Fruit fly (Drosophila melanogaster) whole organism, prepupa: ENCODE data around the gene CG13884.

Experiments
- Blimp-1 ChIP-seq: fragments of 200-800 bp; sonication (Bioruptor generic); optimal IDR thresholded peaks from 3 replicates; lab custom pipeline; 2017; ENCODE audit warnings: missing biosample characterization, missing genetic modification characterization, mild to moderate bottlenecking, moderate library complexity, missing genetic modification reagents
- CG10631 ChIP-seq: fragments of 200-800 bp; sonication (Bioruptor generic); optimal IDR thresholded peaks from 2 replicates; lab custom pipeline; 2016; ENCODE audit warnings: missing biosample characterization, missing genetic modification characterization
- CG10669 ChIP-seq: fragments of 200-800 bp; sonication (Bioruptor generic); optimal IDR thresholded peaks from 3 replicates; lab custom pipeline; 2018; ENCODE audit warnings: missing biosample characterization, mild to moderate bottlenecking, missing genetic modification characterization, moderate library complexity
- CG11762 ChIP-seq: fragments of 200-800 bp; sonication (Bioruptor generic); optimal IDR thresholded peaks from 3 replicates; lab custom pipeline; 2016; ENCODE audit warnings: missing biosample characterization, missing genetic modification characterization; ENCODE audit not compliant: insufficient read depth
- CG11902 ChIP-seq: fragments of 200-800 bp; sonication (Bioruptor generic); optimal IDR thresholded peaks from 3 replicates; lab custom pipeline; 2016; ENCODE audit warnings: missing biosample characterization, missing genetic modification characterization
- CG15336 ChIP-seq: fragments of 200-800 bp; sonication (Bioruptor generic); IDR thresholded peaks from 2 replicates; pipeline ENCODE4 v1.3.6; 2022; ENCODE audit warnings: missing biosample characterization, missing genetic modification characterization
- CG1621 ChIP-seq: fragments of 200-800 bp; sonication (Bioruptor generic); optimal IDR thresholded peaks from 3 replicates; lab custom pipeline; 2018; ENCODE audit warnings: missing biosample characterization, mild to moderate bottlenecking, missing genetic modification characterization
- CG16779 ChIP-seq: fragments of 200-800 bp; sonication (Bioruptor generic); optimal IDR thresholded peaks from 3 replicates; lab custom pipeline; 2017; ENCODE audit warnings: missing biosample characterization, mild to moderate bottlenecking, missing genetic modification characterization
- CG3032 ChIP-seq: fragments of 200-800 bp; optimal IDR thresholded peaks from 2 replicates; lab custom pipeline; 2019; ENCODE audit warnings: missing biosample characterization, mild to moderate bottlenecking, missing genetic modification characterization, moderate library complexity
- CG31627 ChIP-seq: fragments of 200-800 bp; sonication (Bioruptor generic); optimal IDR thresholded peaks from 3 replicates; lab custom pipeline; 2016; ENCODE audit warnings: missing biosample characterization, missing genetic modification characterization
- CG32006 ChIP-seq: fragments of 200-800 bp; sonication (Bioruptor generic); optimal IDR thresholded peaks from 3 replicates; lab custom pipeline; 2017; ENCODE audit warnings: missing biosample characterization, mild to moderate bottlenecking, missing genetic modification characterization
- CG3919 ChIP-seq: fragments of 200-800 bp; sonication (Bioruptor generic); optimal IDR thresholded peaks from 3 replicates; lab custom pipeline; 2016; ENCODE audit warnings: missing biosample characterization, missing genetic modification characterization
- CG4318 ChIP-seq: fragments of 200-800 bp; sonication (Bioruptor generic); optimal IDR thresholded peaks from 3 replicates; lab custom pipeline; 2017; ENCODE audit warnings: missing biosample characterization, mild to moderate bottlenecking, missing genetic modification characterization
- CG6163 ChIP-seq: fragments of 200-800 bp; sonication (Bioruptor generic); IDR thresholded peaks from 3 replicates; pipeline ENCODE4 v1.3.6; 2022; ENCODE audit warnings: missing biosample characterization, missing genetic modification characterization
- CG6276 ChIP-seq: fragments of 200-800 bp; sonication (Bioruptor generic); optimal IDR thresholded peaks from 2 replicates; lab custom pipeline; 2017; ENCODE audit warnings: missing biosample characterization, mild to moderate bottlenecking, missing genetic modification characterization
- CG6792 ChIP-seq: fragments of 200-800 bp; sonication (Bioruptor generic); optimal IDR thresholded peaks from 3 replicates; lab custom pipeline; 2016; ENCODE audit warnings: missing biosample characterization, missing genetic modification characterization
- CG6808 ChIP-seq: fragments of 200-800 bp; sonication (Bioruptor generic); optimal IDR thresholded peaks from 3 replicates; lab custom pipeline; 2017; ENCODE audit warnings: missing biosample characterization, missing genetic modification characterization, mild to moderate bottlenecking, moderate library complexity, missing genetic modification reagents
- CG7368 ChIP-seq: fragments of 200-800 bp; sonication (Bioruptor generic); optimal IDR thresholded peaks from 3 replicates; lab custom pipeline; 2016; ENCODE audit warnings: missing biosample characterization, missing genetic modification characterization
- CG8119 ChIP-seq: fragments of 200-800 bp; sonication (Bioruptor generic); IDR thresholded peaks from 3 replicates; pipeline ENCODE4 v1.3.6; 2022; ENCODE audit warnings: missing biosample characterization, missing genetic modification characterization
- CG8319 ChIP-seq: fragments of 200-800 bp; sonication (Bioruptor generic); optimal IDR thresholded peaks from 3 replicates; lab custom pipeline; 2016; ENCODE audit warnings: missing biosample characterization, missing genetic modification characterization
- CG8632 ChIP-seq: fragments of 200-800 bp; sonication (Bioruptor generic); optimal IDR thresholded peaks from 3 replicates; lab custom pipeline; 2016; ENCODE audit warnings: missing biosample characterization, missing genetic modification characterization
- Eip75B ChIP-seq: fragments of 200-800 bp; sonication (Bioruptor generic); optimal IDR thresholded peaks from 3 replicates; lab custom pipeline; 2016; ENCODE audit warnings: missing biosample characterization, missing genetic modification characterization
- Eip78C ChIP-seq: fragments of 200-800 bp; sonication (Bioruptor generic); peaks from one replicate; lab custom pipeline; 2016; ENCODE audit warnings: missing biosample characterization, missing genetic modification characterization
- Eip93F ChIP-seq: fragments of 200-800 bp; sonication (Bioruptor generic); optimal IDR thresholded peaks from 2 replicates; lab custom pipeline; 2016; ENCODE audit warnings: missing biosample characterization, mild to moderate bottlenecking, missing genetic modification characterization
- Ets21C ChIP-seq: fragments of 200-800 bp; sonication (Bioruptor generic); optimal IDR thresholded peaks from 3 replicates; lab custom pipeline; 2016; ENCODE audit warnings: missing biosample characterization, missing genetic modification characterization
- Ets96B ChIP-seq: fragments of 200-800 bp; optimal IDR thresholded peaks from 2 replicates; lab custom pipeline; 2019; ENCODE audit warnings: missing biosample characterization, mild to moderate bottlenecking, missing genetic modification characterization, moderate library complexity
- Hr38 ChIP-seq: sonication (Bioruptor generic); optimal IDR thresholded peaks from 2 replicates; lab custom pipeline; 2016; ENCODE audit warnings: missing biosample characterization, missing genetic modification characterization
- Hr39 ChIP-seq: fragments of 200-800 bp; sonication (Bioruptor generic); optimal IDR thresholded peaks from 2 replicates; lab custom pipeline; 2016; ENCODE audit warnings: missing biosample characterization, missing genetic modification characterization
- Hr4 ChIP-seq: fragments of 200-800 bp; sonication (Bioruptor generic); optimal IDR thresholded peaks from 3 replicates; lab custom pipeline; 2016; ENCODE audit warnings: missing biosample characterization, missing genetic modification characterization
- Lpt ChIP-seq: fragments of 200-800 bp; sonication (Bioruptor generic); optimal IDR thresholded peaks from 3 replicates; lab custom pipeline; 2016; ENCODE audit warnings: missing biosample characterization, missing genetic modification characterization
- Met ChIP-seq: fragments of 200-800 bp; sonication (Bioruptor generic); optimal IDR thresholded peaks from 3 replicates; lab custom pipeline; 2016; ENCODE audit warnings: missing biosample characterization, missing genetic modification characterization
- OdsH ChIP-seq: fragments of 200-800 bp; sonication (Bioruptor generic); optimal IDR thresholded peaks from 3 replicates; lab custom pipeline; 2016; ENCODE audit warnings: missing biosample characterization, missing genetic modification characterization
- Sox102F ChIP-seq: fragments of 200-800 bp; sonication (Bioruptor generic); optimal IDR thresholded peaks from 2 replicates; lab custom pipeline; 2016; ENCODE audit warnings: missing biosample characterization, mild to moderate bottlenecking, missing genetic modification characterization
- Sox14 ChIP-seq: fragments of 200-800 bp; sonication (Bioruptor generic); optimal IDR thresholded peaks from 3 replicates; lab custom pipeline; 2016; ENCODE audit warnings: missing biosample characterization, missing genetic modification characterization
- Sox15 ChIP-seq: fragments of 200-800 bp; sonication (Bioruptor generic); optimal IDR thresholded peaks from 3 replicates; lab custom pipeline; 2016; ENCODE audit warnings: missing biosample characterization, missing genetic modification characterization
- dac ChIP-seq: fragments of 200-800 bp; sonication (Bioruptor generic); optimal IDR thresholded peaks from 2 replicates; lab custom pipeline; 2017; ENCODE audit warnings: missing biosample characterization, mild to moderate bottlenecking, missing genetic modification characterization
- eg ChIP-seq: fragments of 200-800 bp; sonication (Bioruptor generic); IDR thresholded peaks from 3 replicates; pipeline ENCODE4 v1.3.6; 2022; ENCODE audit warnings: missing biosample characterization, missing genetic modification characterization
- fd59A ChIP-seq: fragments of 200-800 bp; sonication (Bioruptor generic); optimal IDR thresholded peaks from 2 replicates; lab custom pipeline; 2017; ENCODE audit warnings: missing biosample characterization, mild to moderate bottlenecking, missing genetic modification characterization, missing genetic modification reagents
- fd85E ChIP-seq: fragments of 200-800 bp; sonication (Bioruptor generic); optimal IDR thresholded peaks from 3 replicates; lab custom pipeline; 2016; ENCODE audit warnings: missing biosample characterization, missing genetic modification characterization
- fkh ChIP-seq: fragments of 200-800 bp; sonication (Bioruptor generic); optimal IDR thresholded peaks from 3 replicates; lab custom pipeline; 2017; ENCODE audit warnings: missing biosample characterization, mild to moderate bottlenecking, missing genetic modification characterization, moderate library complexity
- lz ChIP-seq: fragments of 200-800 bp; sonication (Bioruptor generic); optimal IDR thresholded peaks from 3 replicates; lab custom pipeline; 2016; ENCODE audit warnings: missing biosample characterization, missing genetic modification characterization
- net ChIP-seq: fragments of 200-800 bp; sonication (Bioruptor generic); optimal IDR thresholded peaks from 3 replicates; lab custom pipeline; 2016; ENCODE audit warnings: missing biosample characterization, missing genetic modification characterization
- pdm3 ChIP-seq: fragments of 200-800 bp; sonication (Bioruptor generic); optimal IDR thresholded peaks from 3 replicates; lab custom pipeline; 2016; ENCODE audit warnings: missing biosample characterization, missing genetic modification characterization
- salr ChIP-seq, 2 experiments: fragments of 200-800 bp; sonication (Bioruptor generic); optimal IDR thresholded peaks; 3 replicates each; lab custom pipeline; 2016 to 2018; ENCODE audit warnings: missing biosample characterization in 2 of 2, missing genetic modification characterization in 2 of 2, mild to moderate bottlenecking in 1 of 2
- spab ChIP-seq: fragments of 200-800 bp; sonication (Bioruptor generic); optimal IDR thresholded peaks from 2 replicates; lab custom pipeline; 2017; ENCODE audit warnings: missing biosample characterization, mild to moderate bottlenecking, missing genetic modification characterization, missing genetic modification reagents
- ss ChIP-seq, 2 experiments: fragments of 200-800 bp; sonication (Bioruptor generic); optimal IDR thresholded peaks; 2 replicates in 1 of 2; 3 replicates in 1 of 2; lab custom pipeline; 2017 to 2018; ENCODE audit warnings: mild to moderate bottlenecking in 2 of 2, missing biosample characterization in 2 of 2, missing genetic modification characterization in 2 of 2, moderate library complexity in 1 of 2
- vri ChIP-seq: fragments of 200-800 bp; sonication (Bioruptor generic); optimal IDR thresholded peaks from 3 replicates; lab custom pipeline; 2016; ENCODE audit warnings: missing biosample characterization, mild to moderate bottlenecking, missing genetic modification characterization

CG13884 gene

DNA sequence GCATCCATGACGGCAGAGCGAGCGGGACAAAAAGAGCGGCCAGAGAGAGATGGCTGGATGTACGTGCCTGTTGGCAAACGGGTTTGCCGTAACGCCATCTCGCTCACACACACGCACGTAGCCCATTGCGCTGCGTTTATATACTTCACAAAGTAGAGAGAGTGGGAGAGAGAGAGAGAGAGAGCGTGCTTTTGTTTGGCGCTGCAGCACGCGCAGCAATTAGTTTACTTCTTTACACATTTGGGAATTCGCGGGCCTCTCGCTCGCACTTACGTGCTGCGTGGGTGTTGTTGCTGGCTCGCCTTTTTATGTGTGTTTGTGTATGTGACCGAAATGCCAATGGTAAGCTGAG lies 11.8 kb upstream of the CG13884 start:
- TF ChIP-seq net (GFP tag; lab: Kevin White, UChicago) (no peak), vri (GFP tag; lab: Kevin White, UChicago) (no peak), fkh (GFP tag; lab: Kevin White, UChicago) (peak; percentile 54), Sox14 (peak; percentile 23), CG31627 (no peak), CG6163 (GFP tag; lab: Robert Waterston, UW) (no peak), Eip75B (no peak), CG8632 (GFP tag; lab: Kevin White, UChicago) (no peak)

DNA sequence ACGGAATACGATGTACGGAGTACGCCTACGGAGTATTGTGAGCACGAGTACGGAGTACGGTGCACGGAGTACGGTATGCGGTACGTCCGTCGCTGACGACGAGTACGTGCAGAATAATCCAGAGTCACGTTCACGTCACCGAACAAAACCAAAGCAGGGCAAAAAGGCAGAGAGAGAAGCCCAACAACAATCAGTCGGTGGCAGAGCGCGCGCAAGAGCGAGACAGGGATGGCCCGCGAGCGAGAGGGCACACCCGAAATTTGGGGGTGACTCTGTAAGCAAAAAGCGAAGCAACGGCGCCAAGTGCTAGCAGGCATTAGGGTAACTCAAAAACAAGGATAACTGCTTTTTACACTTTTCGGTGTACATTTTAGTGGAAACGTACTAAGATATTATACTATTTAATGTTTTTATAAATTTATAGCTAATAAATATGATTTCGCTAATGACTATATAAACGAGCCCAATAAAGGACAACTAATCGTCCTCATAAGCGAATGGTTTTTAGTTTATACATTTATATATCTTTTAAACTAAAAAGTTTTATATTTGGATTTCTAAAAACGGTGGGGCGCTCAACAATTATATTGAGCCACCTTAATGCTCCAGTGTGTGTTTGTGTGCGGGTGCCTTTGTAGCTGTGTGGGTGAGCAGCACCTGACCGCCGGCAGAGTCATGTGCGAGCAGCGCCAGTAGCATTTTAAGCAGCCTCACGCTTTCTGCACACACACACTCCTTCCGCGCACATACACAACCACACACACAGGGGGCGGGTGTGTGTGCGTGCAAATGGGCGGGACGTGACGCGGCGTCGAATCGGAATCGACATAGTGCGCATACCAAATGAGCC lies 11.2 kb upstream of the CG13884 start:
- TF ChIP-seq CG6808 (peak; percentile 67), CG6276 (peak; percentile 69), Eip78C (GFP tag; lab: Kevin White, UChicago) (peak; percentile 91), Met (peak; percentile 66), net (GFP tag; lab: Kevin White, UChicago) (peak; percentile 51), CG3032 (tag; lab: Kevin White, UChicago) (peak; percentile 74), Blimp-1 (peak; percentile 45), pdm3 (GFP tag; lab: Kevin White, UChicago) (peak; percentile 49), CG6163 (GFP tag; lab: Robert Waterston, UW) (peak; percentile 47; the same call in 1 of the 3 replicates), CG8119 (GFP tag; lab: Robert Waterston, UW) (peak; percentile 69), fd85E (GFP tag; lab: Kevin White, UChicago) (no peak), ss (GFP tag; optimal IDR thresholded peaks at IDR 0.05; lab: Kevin White, UChicago) (peak; percentile 28 to 77), Lpt (GFP tag; lab: Kevin White, UChicago) (no peak), Eip75B (peak; percentile 58), Ets21C (GFP tag; lab: Kevin White, UChicago) (peak; percentile 5), CG11762 (peak; percentile 67), Eip93F (peak; percentile 19), Ets96B (tag; lab: Kevin White, UChicago) (peak; percentile 73), lz (GFP tag; lab: Kevin White, UChicago) (peak; percentile 32), Sox102F (GFP tag; lab: Kevin White, UChicago) (peak; percentile 26), CG10669 (GFP tag; lab: Kevin White, UChicago) (peak; percentile 66), Hr4 (GFP tag; lab: Kevin White, UChicago) (peak; percentile 57), CG32006 (GFP tag; lab: Kevin White, UChicago) (peak; percentile 72), eg (GFP tag; lab: Robert Waterston, UW) (peak; percentile 38; the same call in 2 of the 3 replicates), Hr39 (GFP tag; lab: Kevin White, UChicago) (peak; percentile 20), salr (GFP tag; optimal IDR thresholded peaks at IDR 0.05; lab: Kevin White, UChicago) (no peak), Hr38 (GFP tag; lab: Kevin White, UChicago) (no peak), CG6792 (GFP tag; lab: Kevin White, UChicago) (peak; percentile 68), CG16779 (peak; percentile 49), CG4318 (GFP tag; lab: Kevin White, UChicago) (peak; percentile 51), CG1621 (tag; lab: Kevin White, UChicago) (no peak), dac (GFP tag; lab: Kevin White, UChicago) (no peak), vri (GFP tag; lab: Kevin White, UChicago) (no peak), Sox14 (no peak), CG8319 (GFP tag; lab: Kevin White, UChicago) (peak; percentile 26), CG11902 (GFP tag; lab: Kevin White, UChicago) (peak; percentile 27), CG15336 (GFP tag; lab: Robert Waterston, UW) (peak; percentile 71), OdsH (GFP tag; lab: Kevin White, UChicago) (peak; percentile 77), CG7368 (peak; percentile 20), fd59A (GFP tag; lab: Kevin White, UChicago) (peak; percentile 40), CG3919 (GFP tag; lab: Kevin White, UChicago) (peak; percentile 59), Sox15 (GFP tag; lab: Kevin White, UChicago) (peak; percentile 29), CG10631 (peak; percentile 72), spab (GFP tag; lab: Kevin White, UChicago) (peak; percentile 51)
